Worm (Caenorhabditis elegans) whole organism, early embryonic: ENCODE measurements around the gene Y25C1A.7.

ENCODE experiments used
- B0310.2 ChIP-seq: sonication (generic microtip); optimal IDR thresholded peaks from 2 replicates; lab custom pipeline; 2016; ENCODE audit warnings: mild to moderate bottlenecking, missing genetic modification characterization, missing compliant biosample characterization
- F13C5.2 ChIP-seq: sonication (generic microtip); optimal IDR thresholded peaks from 2 replicates; lab custom pipeline; 2017; ENCODE audit warnings: mild to moderate bottlenecking, missing genetic modification characterization, inconsistent platforms, missing compliant biosample characterization
- aly-1 ChIP-seq: sonication (generic microtip); optimal IDR thresholded peaks from 2 replicates; lab custom pipeline; 2016; ENCODE audit warnings: missing genetic modification characterization, missing compliant biosample characterization
- ama-1 ChIP-seq: fragments of 150-350 bp; optimal IDR thresholded peaks from 2 replicates; lab custom pipeline; 2014
- ceh-13 ChIP-seq: fragments of 200-800 bp; sonication (Bioruptor generic); optimal IDR thresholded peaks from 2 replicates; lab custom pipeline; 2018; ENCODE audit warnings: mild to moderate bottlenecking, missing genetic modification characterization, missing compliant biosample characterization
- ceh-36 ChIP-seq: sonication (generic microtip); optimal IDR thresholded peaks from 2 replicates; lab custom pipeline; 2016; ENCODE audit warnings: missing genetic modification characterization, inconsistent platforms, missing compliant biosample characterization
- ets-7 ChIP-seq: sonication (generic microtip); optimal IDR thresholded peaks from 2 replicates; lab custom pipeline; 2016; ENCODE audit warnings: missing genotype, missing genetic modification characterization, missing compliant biosample characterization
- flt-1 ChIP-seq: fragments of 200-800 bp; sonication (Bioruptor generic); IDR thresholded peaks from 2 replicates; pipeline ENCODE4 v1.3.6; 2022; ENCODE audit warnings: missing genetic modification characterization, missing compliant biosample characterization
- hmbx-1 ChIP-seq: sonication (generic microtip); optimal IDR thresholded peaks from 2 replicates; lab custom pipeline; 2016; ENCODE audit warnings: mild to moderate bottlenecking, missing genetic modification characterization, missing compliant biosample characterization
- hmg-4 ChIP-seq: fragments of 200-800 bp; sonication (Bioruptor generic); optimal IDR thresholded peaks from 2 replicates; lab custom pipeline; 2018; ENCODE audit warnings: mild to moderate bottlenecking, missing genetic modification characterization, missing compliant biosample characterization
- hnd-1 ChIP-seq: sonication (generic microtip); optimal IDR thresholded peaks from 2 replicates; lab custom pipeline; 2016; ENCODE audit warnings: missing genetic modification characterization, missing compliant biosample characterization
- pes-1 ChIP-seq: fragments of 200-800 bp; sonication (Bioruptor generic); IDR thresholded peaks from 2 replicates; pipeline ENCODE4 v1.3.6; 2022; ENCODE audit warnings: missing genetic modification reagents, missing genetic modification characterization, missing compliant biosample characterization
- scrt-1 ChIP-seq: fragments of 200-800 bp; sonication (Bioruptor generic); IDR thresholded peaks from 2 replicates; pipeline ENCODE4 v1.3.6; 2022; ENCODE audit warnings: missing genetic modification characterization, missing compliant biosample characterization
- sea-1 ChIP-seq: fragments of 200-800 bp; sonication (Bioruptor generic); conservative IDR thresholded peaks from 2 replicates; pipeline ENCODE4 v1.3.6; 2022; ENCODE audit warnings: missing genetic modification characterization, missing compliant biosample characterization
- tbx-11 ChIP-seq: fragments of 200-800 bp; sonication (Bioruptor generic); IDR thresholded peaks from 2 replicates; pipeline ENCODE4 v1.3.6; 2022; ENCODE audit warnings: missing genetic modification characterization, missing compliant biosample characterization
- tbx-37 ChIP-seq: fragments of 200-800 bp; sonication (Bioruptor generic); conservative IDR thresholded peaks from 2 replicates; pipeline ENCODE4 v1.3.6; 2022; ENCODE audit warnings: missing genetic modification reagents, missing genetic modification characterization, missing compliant biosample characterization
- tra-4 ChIP-seq: sonication (generic microtip); optimal IDR thresholded peaks from 2 replicates; lab custom pipeline; 2017; ENCODE audit warnings: missing genetic modification characterization, missing compliant biosample characterization

The Y25C1A.7 gene

ce11 chrII:3053689-3054088, 17.2 kb downstream of the Y25C1A.7 start:
- TF ChIP-seq tra-4 (tag; lab: Kevin White, UChicago), result no peak
- TF ChIP-seq ceh-36 (tag; lab: Kevin White, UChicago), result no peak
- no peak for TF ChIP-seq F13C5.2
- TF ChIP-seq pes-1 (GFP tag; lab: Robert Waterston, UW), result no peak
- no peak for TF ChIP-seq B0310.2 (tag; lab: Kevin White, UChicago)
- no peak for TF ChIP-seq sea-1
- TF ChIP-seq ama-1 (lab: Kevin White, UChicago), result no peak
- no peak for TF ChIP-seq hmbx-1 (tag; lab: Kevin White, UChicago)
- TF ChIP-seq tbx-11, result no peak

ce11 chrII:3052843-3053242, 18.0 kb downstream of the Y25C1A.7 start:
- no peak for TF ChIP-seq ceh-36 (tag; lab: Kevin White, UChicago)
- no peak for TF ChIP-seq hmbx-1 (tag; lab: Kevin White, UChicago)
- TF ChIP-seq ceh-13 (GFP tag; lab: Kevin White, UChicago), result no peak
- TF ChIP-seq pes-1 (GFP tag; lab: Robert Waterston, UW), result no peak
- no peak for TF ChIP-seq scrt-1
- TF ChIP-seq hmg-4, result no peak
- no peak for TF ChIP-seq hnd-1 (tag; lab: Kevin White, UChicago)
- TF ChIP-seq tbx-11, result no peak
- TF ChIP-seq F13C5.2, result no peak
- TF ChIP-seq ets-7, result no peak
- TF ChIP-seq aly-1 (tag; lab: Kevin White, UChicago), result no peak
- TF ChIP-seq tbx-37 (GFP tag; lab: Robert Waterston, UW), result no peak
- no peak for TF ChIP-seq tra-4 (tag; lab: Kevin White, UChicago)
- TF ChIP-seq ama-1 (lab: Kevin White, UChicago), result no peak
- no peak for TF ChIP-seq sea-1
- TF ChIP-seq B0310.2 (tag; lab: Kevin White, UChicago), result no peak
- TF ChIP-seq flt-1 (GFP tag; lab: Robert Waterston, UW), result no peak

- TF ChIP-seq hmbx-1 (tag; lab: Kevin White, UChicago) (no peak), scrt-1 (no peak), ets-7 (no peak), ceh-13 (GFP tag; lab: Kevin White, UChicago) (no peak), tbx-11 (no peak), flt-1 (GFP tag; lab: Robert Waterston, UW) (no peak), tra-4 (tag; lab: Kevin White, UChicago) (no peak), hmg-4 (no peak), ama-1 (lab: Kevin White, UChicago) (no peak)
Measured at ce11 chrII:3051332-3051731, 19.5 kb downstream of the Y25C1A.7 start.

ce11 chrII:3050703-3051102, 20.2 kb downstream of the Y25C1A.7 start, which contains the start of gene sri-31:
Gene sri-31 (plus strand): TSS chrII:3051003.
- no peak for TF ChIP-seq tbx-11
- no peak for TF ChIP-seq tra-4 (tag; lab: Kevin White, UChicago)
- no peak for TF ChIP-seq B0310.2 (tag; lab: Kevin White, UChicago)
- TF ChIP-seq ceh-13 (GFP tag; lab: Kevin White, UChicago), result no peak
- TF ChIP-seq flt-1 (GFP tag; lab: Robert Waterston, UW), result no peak
- TF ChIP-seq sea-1, result no peak
- no peak for TF ChIP-seq scrt-1
- no peak for TF ChIP-seq ets-7
- TF ChIP-seq pes-1 (GFP tag; lab: Robert Waterston, UW), result no peak
- TF ChIP-seq F13C5.2, result no peak
- no peak for TF ChIP-seq hnd-1 (tag; lab: Kevin White, UChicago)
- TF ChIP-seq hmg-4, result no peak
- no peak for TF ChIP-seq ceh-36 (tag; lab: Kevin White, UChicago)
- no peak for TF ChIP-seq hmbx-1 (tag; lab: Kevin White, UChicago)
- no peak for TF ChIP-seq ama-1 (lab: Kevin White, UChicago)

- peak; percentile 87 for TF ChIP-seq ceh-36 (tag; lab: Kevin White, UChicago)
- TF ChIP-seq aly-1 (tag; lab: Kevin White, UChicago), result no peak
Measured at ce11 chrII:3048989-3049388, 21.9 kb downstream of the Y25C1A.7 start.

- no peak for TF ChIP-seq hnd-1 (tag; lab: Kevin White, UChicago)
- TF ChIP-seq tbx-37 (GFP tag; lab: Robert Waterston, UW), result no peak
- no peak for TF ChIP-seq hmbx-1 (tag; lab: Kevin White, UChicago)
- TF ChIP-seq pes-1 (GFP tag; lab: Robert Waterston, UW), result no peak
- no peak for TF ChIP-seq B0310.2 (tag; lab: Kevin White, UChicago)
- TF ChIP-seq ama-1 (lab: Kevin White, UChicago), result no peak
- TF ChIP-seq ets-7, result no peak
- TF ChIP-seq hmg-4, result no peak
- TF ChIP-seq scrt-1, result no peak
- no peak for TF ChIP-seq ceh-13 (GFP tag; lab: Kevin White, UChicago)
- no peak for TF ChIP-seq tra-4 (tag; lab: Kevin White, UChicago)
Measured at ce11 chrII:3048378-3048777, 22.5 kb downstream of the Y25C1A.7 start, which contains the start of gene sri-28. Gene sri-28 (plus strand): TSS chrII:3048678.

ce11 chrII:3045875-3046274, 25.0 kb downstream of the Y25C1A.7 start, which contains the start of gene sri-30:
Gene sri-30 (plus strand): TSS chrII:3046175.
- TF ChIP-seq ama-1 (lab: Kevin White, UChicago) (no peak), hmg-4 (no peak), B0310.2 (tag; lab: Kevin White, UChicago) (no peak), aly-1 (tag; lab: Kevin White, UChicago) (no peak), flt-1 (GFP tag; lab: Robert Waterston, UW) (no peak), hmbx-1 (tag; lab: Kevin White, UChicago) (no peak), tbx-11 (no peak), pes-1 (GFP tag; lab: Robert Waterston, UW) (no peak), tbx-37 (GFP tag; lab: Robert Waterston, UW) (no peak)

ce11 chrII:3045422-3045821, 25.4 kb downstream of the Y25C1A.7 start:
- no peak for TF ChIP-seq ama-1 (lab: Kevin White, UChicago)
- no peak for TF ChIP-seq hmg-4
- TF ChIP-seq hnd-1 (tag; lab: Kevin White, UChicago), result no peak
- TF ChIP-seq hmbx-1 (tag; lab: Kevin White, UChicago), result no peak
- no peak for TF ChIP-seq ets-7
- TF ChIP-seq ceh-13 (GFP tag; lab: Kevin White, UChicago), result no peak
- no peak for TF ChIP-seq flt-1 (GFP tag; lab: Robert Waterston, UW)
- no peak for TF ChIP-seq sea-1
- TF ChIP-seq pes-1 (GFP tag; lab: Robert Waterston, UW), result no peak
